Worm (Caenorhabditis elegans) whole organism, L2 larva: ENCODE results near the gene M18.6.

Experiments
- C34F6.9 ChIP-seq: fragments of 150-350 bp; optimal IDR thresholded peaks from 2 replicates; lab custom pipeline; 2014; ENCODE audit warnings: missing biosample characterization, missing genetic modification characterization
- F13H6.1 ChIP-seq: sonication (generic microtip); optimal IDR thresholded peaks from 2 replicates; lab custom pipeline; 2016; ENCODE audit warnings: missing genetic modification characterization, missing compliant biosample characterization
- R02D3.7 ChIP-seq: fragments of 150-350 bp; optimal IDR thresholded peaks from 2 replicates; lab custom pipeline; 2014; ENCODE audit warnings: missing biosample characterization, missing genetic modification characterization
- Y55F3AM.14 ChIP-seq: fragments of 200-800 bp; sonication (Bioruptor generic); optimal IDR thresholded peaks from 2 replicates; lab custom pipeline; 2018; ENCODE audit warnings: mild to moderate bottlenecking, missing genetic modification characterization, missing compliant biosample characterization
- alr-1 ChIP-seq: fragments of 150-350 bp; optimal IDR thresholded peaks from 2 replicates; lab custom pipeline; 2014; ENCODE audit warnings: missing biosample characterization, missing genetic modification characterization
- aly-2 ChIP-seq: fragments of 150-350 bp; optimal IDR thresholded peaks from 2 replicates; lab custom pipeline; 2014; ENCODE audit warnings: missing biosample characterization, missing genetic modification characterization
- ama-1 ChIP-seq: fragments of 150-350 bp; optimal IDR thresholded peaks from 2 replicates; lab custom pipeline; 2018; ENCODE audit warnings: inconsistent platforms
- blmp-1 ChIP-seq: sonication (generic microtip); optimal IDR thresholded peaks from 2 replicates; lab custom pipeline; 2017; ENCODE audit warnings: missing genetic modification characterization, mild to moderate bottlenecking, missing compliant biosample characterization, antibody characterized with exemption, moderate library complexity; ENCODE audit not compliant: insufficient read depth
- ceh-16 ChIP-seq: fragments of 150-350 bp; optimal IDR thresholded peaks from 2 replicates; lab custom pipeline; 2014; ENCODE audit warnings: missing biosample characterization, missing genetic modification characterization
- ceh-82 ChIP-seq: fragments of 150-350 bp; optimal IDR thresholded peaks from 2 replicates; lab custom pipeline; 2014; ENCODE audit warnings: missing biosample characterization, missing genetic modification characterization
- crh-2 ChIP-seq: sonication (generic microtip); optimal IDR thresholded peaks from 2 replicates; lab custom pipeline; 2017; ENCODE audit warnings: missing biosample characterization, missing genetic modification characterization
- egl-27 ChIP-seq: sonication (generic microtip); optimal IDR thresholded peaks from 3 replicates; lab custom pipeline; 2017; ENCODE audit warnings: missing biosample characterization, missing genetic modification reagents, missing genetic modification characterization
- elt-1 ChIP-seq: fragments of 150-350 bp; optimal IDR thresholded peaks from 2 replicates; lab custom pipeline; 2014; ENCODE audit warnings: missing biosample characterization, missing genetic modification characterization
- elt-3 ChIP-seq: sonication (generic microtip); optimal IDR thresholded peaks from 2 replicates; lab custom pipeline; 2017; ENCODE audit warnings: missing biosample characterization, missing genetic modification characterization
- fos-1 ChIP-seq: fragments of 150-350 bp; optimal IDR thresholded peaks from 2 replicates; lab custom pipeline; 2014; ENCODE audit warnings: missing biosample characterization, missing genetic modification characterization
- gmeb-1 ChIP-seq: fragments of 150-350 bp; optimal IDR thresholded peaks from 2 replicates; lab custom pipeline; 2014; ENCODE audit warnings: missing biosample characterization, missing genetic modification characterization
- lsy-2 ChIP-seq, 2 experiments: fragments of 150-350 bp in 1 of 2; sonication (generic microtip) in 1 of 2; optimal IDR thresholded peaks; 2 replicates each; lab custom pipeline; 2014 to 2017; ENCODE audit warnings: missing biosample characterization in 2 of 2, missing genetic modification characterization in 2 of 2
- mdl-1 ChIP-seq, 2 experiments: fragments of 150-350 bp in 1 of 2; sonication (generic microtip) in 1 of 2; optimal IDR thresholded peaks; 2 replicates each; lab custom pipeline; 2017; ENCODE audit warnings: missing biosample characterization in 2 of 2, missing genetic modification characterization in 2 of 2
- nhr-10 ChIP-seq: sonication (generic microtip); optimal IDR thresholded peaks from 2 replicates; lab custom pipeline; 2017; ENCODE audit warnings: missing biosample characterization, missing genetic modification characterization
- nhr-129 ChIP-seq: fragments of 150-350 bp; optimal IDR thresholded peaks from 2 replicates; lab custom pipeline; 2014; ENCODE audit warnings: missing biosample characterization, missing genetic modification characterization
- nhr-21 ChIP-seq: fragments of 150-350 bp; optimal IDR thresholded peaks from 2 replicates; lab custom pipeline; 2014; ENCODE audit warnings: missing biosample characterization, missing genetic modification characterization
- nhr-237 ChIP-seq: fragments of 150-350 bp; optimal IDR thresholded peaks from 2 replicates; lab custom pipeline; 2014; ENCODE audit warnings: missing biosample characterization, missing genetic modification characterization
- nhr-25 ChIP-seq: fragments of 150-350 bp; sonication (generic microtip); optimal IDR thresholded peaks from 3 replicates; lab custom pipeline; 2014; ENCODE audit warnings: missing biosample characterization, missing genetic modification characterization
- nhr-6 ChIP-seq: fragments of 150-350 bp; optimal IDR thresholded peaks from 2 replicates; lab custom pipeline; 2014; ENCODE audit warnings: missing biosample characterization, missing genetic modification characterization
- nhr-77 ChIP-seq: fragments of 150-350 bp; optimal IDR thresholded peaks from 2 replicates; lab custom pipeline; 2014; ENCODE audit warnings: missing biosample characterization, missing genetic modification characterization
- sma-9 ChIP-seq, 2 experiments: fragments of 150-350 bp in 1 of 2; sonication (generic microtip) in 1 of 2; optimal IDR thresholded peaks; 2 replicates each; lab custom pipeline; 2014 to 2016; ENCODE audit warnings: missing genetic modification characterization in 2 of 2, mild to moderate bottlenecking in 1 of 2, missing biosample characterization in 1 of 2, missing compliant biosample characterization in 1 of 2, missing genetic modification reagents in 1 of 2, moderate library complexity in 1 of 2
- unc-39 ChIP-seq: fragments of 150-350 bp; optimal IDR thresholded peaks from 2 replicates; lab custom pipeline; 2014; ENCODE audit warnings: missing biosample characterization, missing genetic modification characterization
- unc-55 ChIP-seq: fragments of 150-350 bp; sonication (generic microtip); optimal IDR thresholded peaks from 3 replicates; lab custom pipeline; 2014; ENCODE audit warnings: missing biosample characterization, missing genetic modification reagents, missing genetic modification characterization
- zag-1 ChIP-seq: fragments of 150-350 bp; optimal IDR thresholded peaks from 2 replicates; lab custom pipeline; 2014; ENCODE audit warnings: missing biosample characterization, missing genetic modification characterization
- ztf-1 ChIP-seq: fragments of 200-800 bp; sonication (Bioruptor generic); conservative IDR thresholded peaks from 2 replicates; pipeline ENCODE4 v1.3.6; 2022; ENCODE audit warnings: missing genetic modification characterization, missing compliant biosample characterization
- ztf-4 ChIP-seq: fragments of 150-350 bp; optimal IDR thresholded peaks from 2 replicates; lab custom pipeline; 2014; ENCODE audit warnings: missing biosample characterization, missing genetic modification characterization

The M18.6 gene

ce11 chrIV:12124314-12125084, 3.4 kb downstream of the M18.6 start, which contains the start of gene dhhc-6:
dhhc-6 (plus strand) TSS chrIV:12124952.
- TF ChIP-seq ztf-4 (tag; lab: Kevin White, UChicago) (no peak), crh-2 (tag; lab: Kevin White, UChicago) (no peak), unc-39 (no peak), nhr-6 (tag; lab: Kevin White, UChicago) (no peak), ceh-82 (tag; lab: Kevin White, UChicago) (no peak), egl-27 (tag; lab: Kevin White, UChicago) (no peak), C34F6.9 (tag; lab: Kevin White, UChicago) (no peak), fos-1 (no peak), elt-3 (tag; lab: Kevin White, UChicago) (no peak), nhr-21 (tag; lab: Kevin White, UChicago) (no peak), nhr-77 (tag; lab: Kevin White, UChicago) (no peak), nhr-129 (no peak), zag-1 (tag; lab: Kevin White, UChicago) (no peak)

DNA sequence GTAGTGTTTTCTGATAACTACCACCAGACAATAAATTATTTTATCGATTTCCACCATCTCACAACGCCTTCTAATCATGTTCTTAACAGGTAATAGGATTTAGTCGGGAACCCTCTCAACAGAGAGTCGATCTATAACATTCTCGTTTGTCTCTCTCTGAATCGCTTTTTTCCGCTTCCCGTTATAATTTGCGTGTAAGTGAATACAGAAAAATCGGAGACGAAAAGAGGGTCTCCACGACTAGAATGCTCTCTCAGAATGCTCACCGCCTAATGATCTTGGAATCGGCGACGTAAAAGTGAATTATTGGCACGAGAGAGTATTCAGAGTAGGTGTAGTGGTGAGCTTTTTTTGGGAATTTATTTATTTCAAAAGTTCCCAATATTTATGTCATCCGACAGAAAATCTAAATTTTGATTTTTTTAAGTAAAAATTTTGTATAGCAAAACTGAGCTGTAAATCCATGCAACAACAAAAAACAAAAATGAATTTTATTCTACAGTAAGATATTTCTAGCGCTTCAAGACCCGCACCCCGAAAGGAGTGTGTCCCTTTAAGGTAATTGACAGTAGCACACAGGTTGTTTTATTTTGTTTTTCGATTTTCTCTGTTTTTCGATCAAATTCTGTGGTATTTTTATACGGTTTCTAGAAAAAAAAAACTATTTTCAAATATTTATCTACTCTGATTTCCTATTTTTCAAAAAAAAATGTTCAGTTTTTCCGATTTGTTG, 5.8 kb downstream of the M18.6 start:
- TF ChIP-seq unc-39 (no peak), lsy-2 (tag; optimal IDR thresholded peaks at IDR 0.05; lab: Kevin White, UChicago) (peak in 1 of 2 experiments; percentile 15)

- TF ChIP-seq Y55F3AM.14 (no peak), zag-1 (tag; lab: Kevin White, UChicago) (no peak), nhr-129 (peak; percentile 73), unc-55 (GFP tag; lab: Kevin White, UChicago) (peak; percentile 31), lsy-2 (tag; optimal IDR thresholded peaks at IDR 0.05; lab: Kevin White, UChicago) (peak in 1 of 2 experiments; percentile 43), nhr-25 (no peak)
- TF ChIP-seq, all 48 proteins: peak for 3
Measured at ce11 chrIV:12127838-12128237, 6.7 kb downstream of the M18.6 start.

ce11 chrIV:12128708-12129107, 7.6 kb downstream of the M18.6 start:
- TF ChIP-seq lsy-2 (tag; optimal IDR thresholded peaks at IDR 0.05; lab: Kevin White, UChicago) = no peak
- TF ChIP-seq nhr-237 (tag; lab: Kevin White, UChicago) = no peak
- no peak for TF ChIP-seq gmeb-1
- peak; percentile 54 for TF ChIP-seq unc-55 (GFP tag; lab: Kevin White, UChicago)
- TF ChIP-seq nhr-129 = peak; percentile 11
- no peak for TF ChIP-seq aly-2
- peak; percentile 90 for TF ChIP-seq fos-1
- no peak for TF ChIP-seq ztf-4 (tag; lab: Kevin White, UChicago)
- no peak for TF ChIP-seq nhr-21 (tag; lab: Kevin White, UChicago)
- TF ChIP-seq sma-9 (GFP tag; optimal IDR thresholded peaks at IDR 0.05; lab: Kevin White, UChicago) = no peak
- no peak for TF ChIP-seq sma-9 (tag; optimal IDR thresholded peaks at IDR 0.05; lab: Kevin White, UChicago)
- TF ChIP-seq F13H6.1 (tag; lab: Kevin White, UChicago) = no peak
- TF ChIP-seq Y55F3AM.14 = no peak
- TF ChIP-seq elt-1 (tag; lab: Kevin White, UChicago) = no peak
- TF ChIP-seq C34F6.9 (tag; lab: Kevin White, UChicago) = peak; percentile 31

DNA sequence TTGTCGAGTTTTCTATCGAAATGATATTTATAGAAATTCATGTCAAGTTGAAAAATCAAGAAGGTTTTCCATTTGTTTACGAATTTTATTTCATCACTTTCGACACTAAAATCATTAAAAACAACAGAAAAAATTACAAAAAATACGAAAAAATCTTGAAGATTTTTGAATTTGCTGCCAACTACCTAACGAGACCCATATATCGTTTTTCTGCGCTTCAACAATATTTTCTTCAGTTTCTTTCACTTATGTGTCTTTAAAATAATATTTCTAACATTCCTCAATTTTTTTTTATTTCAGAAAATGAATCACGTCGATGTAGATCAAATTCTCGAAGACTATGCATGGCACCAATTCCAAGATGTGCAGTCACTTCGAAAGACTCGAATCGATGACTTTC, 8.1 kb downstream of the M18.6 start, which contains the start of gene lin-24:
Gene lin-24 (plus strand): TSS at position 301 of the 400 bp plus-strand sequence.
- TF ChIP-seq ama-1 (no peak), C34F6.9 (tag; lab: Kevin White, UChicago) (no peak), sma-9 (GFP tag; optimal IDR thresholded peaks at IDR 0.05; lab: Kevin White, UChicago) (no peak), sma-9 (tag; optimal IDR thresholded peaks at IDR 0.05; lab: Kevin White, UChicago) (no peak), R02D3.7 (no peak), mdl-1 (tag; optimal IDR thresholded peaks at IDR 0.05; lab: Kevin White, UChicago) (no peak), alr-1 (tag; lab: Kevin White, UChicago) (no peak), ceh-16 (no peak), unc-39 (no peak), ztf-1 (no peak), ceh-82 (tag; lab: Kevin White, UChicago) (no peak), nhr-10 (tag; lab: Kevin White, UChicago) (no peak), fos-1 (no peak), blmp-1 (tag; lab: Kevin White, UChicago) (no peak)
- TF ChIP-seq, all 48 proteins: peak for 0
